Fruit fly (Drosophila melanogaster) whole organism, embryonic: ENCODE measurements around the gene Npc2f.

Experiments used
- Aef1 ChIP-seq: fragments of 200-800 bp; sonication (Bioruptor generic); IDR thresholded peaks from 3 replicates; pipeline ENCODE4 v1.3.6; 2022; ENCODE audit warnings: missing biosample characterization, missing genetic modification characterization
- Antp ChIP-seq: fragments of 200-800 bp; sonication (Bioruptor generic); optimal IDR thresholded peaks from 3 replicates; lab custom pipeline; 2016; ENCODE audit warnings: missing biosample characterization, missing genetic modification characterization
- Atf3 ChIP-seq: fragments of 200-800 bp; sonication (Bioruptor generic); optimal IDR thresholded peaks from 3 replicates; lab custom pipeline; 2016; ENCODE audit warnings: missing biosample characterization, missing genetic modification characterization
- B-H1 ChIP-seq: fragments of 200-800 bp; sonication (Bioruptor generic); IDR thresholded peaks from 3 replicates; pipeline ENCODE4 v1.3.6; 2022; ENCODE audit warnings: missing biosample characterization, missing genetic modification characterization
- Blimp-1 ChIP-seq: fragments of 200-800 bp; sonication (Bioruptor generic); optimal IDR thresholded peaks from 3 replicates; lab custom pipeline; 2018; ENCODE audit warnings: missing biosample characterization, missing genetic modification characterization, mild to moderate bottlenecking, moderate library complexity, missing genetic modification reagents
- BtbVII ChIP-seq: fragments of 200-800 bp; sonication (Bioruptor generic); optimal IDR thresholded peaks from 3 replicates; lab custom pipeline; 2017; ENCODE audit warnings: missing biosample characterization, mild to moderate bottlenecking, missing genetic modification characterization
- CG10431 ChIP-seq: fragments of 200-800 bp; sonication (Bioruptor generic); optimal IDR thresholded peaks from 3 replicates; lab custom pipeline; 2018; ENCODE audit warnings: missing biosample characterization, mild to moderate bottlenecking, missing genetic modification characterization
- CG13775 ChIP-seq: fragments of 200-800 bp; sonication (Bioruptor generic); optimal IDR thresholded peaks from 3 replicates; lab custom pipeline; 2017; ENCODE audit warnings: missing biosample characterization, mild to moderate bottlenecking, missing genetic modification characterization
- CG13894 ChIP-seq: fragments of 200-800 bp; sonication (Bioruptor generic); optimal IDR thresholded peaks from 3 replicates; lab custom pipeline; 2018; ENCODE audit warnings: missing biosample characterization, mild to moderate bottlenecking, missing genetic modification characterization, moderate library complexity
- CG1603 ChIP-seq: fragments of 200-800 bp; sonication (Bioruptor generic); optimal IDR thresholded peaks from 2 replicates; lab custom pipeline; 2019; ENCODE audit warnings: missing biosample characterization, mild to moderate bottlenecking, missing genetic modification characterization, moderate library complexity
- CG17328 ChIP-seq: fragments of 200-800 bp; sonication (Bioruptor generic); IDR thresholded peaks from 2 replicates; pipeline ENCODE4 v1.3.6; 2022; ENCODE audit warnings: missing biosample characterization, missing genetic modification characterization
- CG17361 ChIP-seq: fragments of 200-800 bp; sonication (Bioruptor generic); IDR thresholded peaks from 3 replicates; pipeline ENCODE4 v1.3.6; 2022; ENCODE audit warnings: missing biosample characterization, missing genetic modification characterization
- CG17802 ChIP-seq: fragments of 200-800 bp; sonication (Bioruptor generic); optimal IDR thresholded peaks from 2 replicates; lab custom pipeline; 2018; ENCODE audit warnings: missing biosample characterization, mild to moderate bottlenecking, missing genetic modification characterization, moderate library complexity
- CG2129 ChIP-seq: fragments of 200-800 bp; sonication (Bioruptor generic); IDR thresholded peaks from 2 replicates; pipeline ENCODE4 v1.3.6; 2022; ENCODE audit warnings: missing biosample characterization, missing genetic modification characterization; ENCODE audit not compliant: partially characterized antibody
- CG31224 ChIP-seq: fragments of 200-800 bp; sonication (Bioruptor generic); IDR thresholded peaks from 2 replicates; pipeline ENCODE4 v1.3.6; 2022; ENCODE audit warnings: missing biosample characterization, missing genetic modification characterization
- CG31441 ChIP-seq: fragments of 200-800 bp; sonication (Bioruptor generic); IDR thresholded peaks from 2 replicates; pipeline ENCODE4 v1.3.6; 2022; ENCODE audit warnings: missing biosample characterization, missing genetic modification characterization
- CG4730 ChIP-seq: fragments of 200-800 bp; sonication (Bioruptor generic); IDR thresholded peaks from 2 replicates; pipeline ENCODE4 v1.3.6; 2022; ENCODE audit warnings: missing biosample characterization, missing genetic modification characterization
- CG4820 ChIP-seq: fragments of 200-800 bp; sonication (Bioruptor generic); optimal IDR thresholded peaks from 3 replicates; lab custom pipeline; 2016; ENCODE audit warnings: missing biosample characterization, missing genetic modification characterization
- CG6813 ChIP-seq: fragments of 200-800 bp; sonication (Bioruptor generic); optimal IDR thresholded peaks from 2 replicates; lab custom pipeline; 2017; ENCODE audit warnings: missing biosample characterization, missing genetic modification characterization, mild to moderate bottlenecking, moderate library complexity, missing genetic modification reagents
- CG7556 ChIP-seq: fragments of 200-800 bp; sonication (Bioruptor generic); optimal IDR thresholded peaks from 2 replicates; lab custom pipeline; 2017; ENCODE audit warnings: missing biosample characterization, mild to moderate bottlenecking, missing genetic modification characterization
- CG7745 ChIP-seq: fragments of 200-800 bp; sonication (Bioruptor generic); optimal IDR thresholded peaks from 2 replicates; lab custom pipeline; 2018; ENCODE audit warnings: missing biosample characterization, mild to moderate bottlenecking, missing genetic modification characterization, moderate library complexity
- CG7786 ChIP-seq: fragments of 200-800 bp; sonication (Bioruptor generic); optimal IDR thresholded peaks from 2 replicates; lab custom pipeline; 2016; ENCODE audit warnings: missing biosample characterization, missing genetic modification characterization
- CG8765 ChIP-seq: fragments of 200-800 bp; sonication (Bioruptor generic); IDR thresholded peaks from 2 replicates; pipeline ENCODE4 v1.3.6; 2022; ENCODE audit warnings: missing biosample characterization, missing genetic modification characterization
- CG8924 ChIP-seq: fragments of 200-800 bp; optimal IDR thresholded peaks from 3 replicates; lab custom pipeline; 2019; ENCODE audit warnings: missing biosample characterization, mild to moderate bottlenecking, missing genetic modification characterization, moderate library complexity
- D ChIP-seq, 2 experiments: fragments of 200-800 bp in 1 of 2; fragments of >200 bp in 1 of 2; sonication (Bioruptor generic) in 1 of 2; optimal IDR thresholded peaks; 2 replicates in 1 of 2; 3 replicates in 1 of 2; lab custom pipeline; 2017; ENCODE audit warnings: mild to moderate bottlenecking in 1 of 2, missing biosample characterization in 1 of 2, missing genetic modification characterization in 1 of 2, missing genetic modification reagents in 1 of 2
- Dll ChIP-seq: fragments of 200-800 bp; sonication (Bioruptor generic); IDR thresholded peaks from 4 replicates; pipeline ENCODE4 v1.3.6; 2022; ENCODE audit warnings: missing biosample characterization, missing genetic modification characterization; ENCODE audit not compliant: partially characterized antibody
- Dp ChIP-seq: fragments of 200-800 bp; sonication (Bioruptor generic); optimal IDR thresholded peaks from 2 replicates; lab custom pipeline; 2018; ENCODE audit warnings: missing biosample characterization, mild to moderate bottlenecking, missing genetic modification characterization, moderate library complexity
- ERR ChIP-seq: fragments of 200-800 bp; sonication (Bioruptor generic); optimal IDR thresholded peaks from 2 replicates; lab custom pipeline; 2016; ENCODE audit warnings: missing biosample characterization, missing genetic modification characterization
- Gsc ChIP-seq: fragments of 200-800 bp; sonication (Bioruptor generic); IDR thresholded peaks from 2 replicates; pipeline ENCODE4 v1.3.6; 2022; ENCODE audit warnings: missing biosample characterization, missing genetic modification characterization
- Oli ChIP-seq: fragments of 200-800 bp; sonication (Bioruptor generic); optimal IDR thresholded peaks from 2 replicates; lab custom pipeline; 2018; ENCODE audit warnings: missing biosample characterization, mild to moderate bottlenecking, missing genetic modification characterization, moderate library complexity
- Opbp ChIP-seq: fragments of 200-800 bp; sonication (Bioruptor generic); IDR thresholded peaks from 3 replicates; pipeline ENCODE4 v1.3.6; 2022; ENCODE audit warnings: missing biosample characterization, missing genetic modification characterization; ENCODE audit not compliant: partially characterized antibody
- Sin3A ChIP-seq: fragments of >200 bp; optimal IDR thresholded peaks from 2 replicates; lab custom pipeline; 2018
- Six4 ChIP-seq: fragments of 200-800 bp; sonication (Bioruptor generic); optimal IDR thresholded peaks from 2 replicates; lab custom pipeline; 2016; ENCODE audit warnings: missing biosample characterization, missing genetic modification characterization
- Sox102F ChIP-seq: fragments of 200-800 bp; sonication (Bioruptor generic); optimal IDR thresholded peaks from 2 replicates; lab custom pipeline; 2018; ENCODE audit warnings: missing biosample characterization, mild to moderate bottlenecking, missing genetic modification characterization, moderate library complexity
- ab ChIP-seq: fragments of 200-800 bp; sonication (Bioruptor generic); optimal IDR thresholded peaks from 2 replicates; lab custom pipeline; 2016; ENCODE audit warnings: missing biosample characterization, missing genetic modification characterization
- ash1 ChIP-seq: fragments of 200-800 bp; sonication (Bioruptor generic); optimal IDR thresholded peaks from 2 replicates; lab custom pipeline; 2018; ENCODE audit warnings: missing biosample characterization, mild to moderate bottlenecking, missing genetic modification characterization
- ato ChIP-seq: fragments of 200-800 bp; sonication (Bioruptor generic); IDR thresholded peaks from 2 replicates; pipeline ENCODE4 v1.3.6; 2022; ENCODE audit warnings: missing biosample characterization, missing genetic modification characterization; ENCODE audit not compliant: partially characterized antibody
- ems ChIP-seq: fragments of 200-800 bp; sonication (Bioruptor generic); optimal IDR thresholded peaks from 3 replicates; lab custom pipeline; 2016; ENCODE audit warnings: missing biosample characterization, missing genetic modification characterization
- fd3F ChIP-seq: fragments of 200-800 bp; sonication (Bioruptor generic); optimal IDR thresholded peaks from 2 replicates; lab custom pipeline; 2018; ENCODE audit warnings: missing biosample characterization, mild to moderate bottlenecking, missing genetic modification characterization, moderate library complexity
- fu2 ChIP-seq: fragments of 200-800 bp; sonication (Bioruptor generic); optimal IDR thresholded peaks from 2 replicates; lab custom pipeline; 2016; ENCODE audit warnings: missing biosample characterization, missing genetic modification characterization
- ham ChIP-seq: fragments of 200-800 bp; sonication (Bioruptor generic); IDR thresholded peaks from 2 replicates; pipeline ENCODE4 v1.3.6; 2022; ENCODE audit warnings: missing biosample characterization, missing genetic modification characterization
- hb ChIP-seq: fragments of 200-800 bp; sonication (Bioruptor generic); IDR thresholded peaks from 3 replicates; pipeline ENCODE4 v1.3.6; 2022; ENCODE audit warnings: missing biosample characterization, missing genetic modification characterization; ENCODE audit not compliant: partially characterized antibody
- lov ChIP-seq, 2 experiments: fragments of 200-800 bp in 1 of 2; fragments of >200 bp in 1 of 2; sonication (Bioruptor generic) in 1 of 2; IDR thresholded peaks in 1 of 2; optimal IDR thresholded peaks in 1 of 2; 2 replicates in 1 of 2; 3 replicates in 1 of 2; pipeline versions ENCODE4 v1.3.6 to Lab custom; 2017 to 2022; ENCODE audit warnings: missing biosample characterization in 1 of 2, missing genetic modification characterization in 1 of 2
- oc ChIP-seq: fragments of 200-800 bp; sonication (Bioruptor generic); optimal IDR thresholded peaks from 2 replicates; lab custom pipeline; 2018; ENCODE audit warnings: missing biosample characterization, mild to moderate bottlenecking, missing genetic modification characterization, moderate library complexity
- row ChIP-seq: fragments of 200-800 bp; sonication (Bioruptor generic); IDR thresholded peaks from 3 replicates; pipeline ENCODE4 v1.3.6; 2022; ENCODE audit warnings: missing biosample characterization, missing genetic modification characterization
- sim ChIP-seq: fragments of 200-800 bp; sonication (Bioruptor generic); IDR thresholded peaks from 2 replicates; pipeline ENCODE4 v1.3.6; 2022; ENCODE audit warnings: missing biosample characterization, missing genetic modification characterization
- tna ChIP-seq: fragments of 200-800 bp; sonication (Bioruptor generic); IDR thresholded peaks from 2 replicates; pipeline ENCODE4 v1.3.6; 2022; ENCODE audit warnings: missing biosample characterization, missing genetic modification characterization; ENCODE audit not compliant: partially characterized antibody
- trh ChIP-seq: fragments of 200-800 bp; sonication (Bioruptor generic); optimal IDR thresholded peaks from 2 replicates; lab custom pipeline; 2016; ENCODE audit warnings: missing biosample characterization, missing genetic modification characterization
- wor ChIP-seq: fragments of 200-800 bp; sonication (Bioruptor generic); IDR thresholded peaks from 2 replicates; pipeline ENCODE4 v1.3.6; 2022; ENCODE audit warnings: missing biosample characterization, missing genetic modification characterization

Gene Npc2f

DNA sequence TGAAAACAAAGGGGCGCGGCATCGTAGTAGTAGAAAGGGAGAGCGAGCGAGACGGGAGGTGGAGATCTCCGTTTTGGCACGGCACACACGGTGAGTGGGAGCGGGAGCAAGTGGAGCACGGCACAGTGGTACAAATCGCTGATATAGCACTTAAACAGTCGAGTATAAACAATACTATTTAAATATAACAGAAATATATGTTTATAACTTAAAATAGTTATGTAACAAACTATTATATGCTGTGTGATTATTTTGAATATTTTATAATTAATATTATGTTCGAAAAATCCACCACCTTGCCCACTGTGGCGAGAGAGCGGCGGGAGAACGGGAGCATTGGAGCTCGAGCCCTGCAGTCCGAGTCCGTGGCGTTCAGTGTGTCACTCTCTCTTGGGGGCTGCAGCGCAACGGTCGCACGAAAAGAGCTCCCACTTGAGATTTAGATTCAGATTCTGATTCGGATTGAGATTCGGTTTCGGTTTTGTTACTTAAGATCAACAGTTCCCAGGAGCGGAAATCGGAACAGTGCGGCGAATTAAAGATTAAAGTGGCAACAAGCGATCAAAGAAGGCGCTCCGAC, 3.4 kb downstream of the Npc2f start, which contains the start of gene Kal1 (continued):
- no peak for TF ChIP-seq ato (GFP tag; lab: Robert Waterston, UW)
- TF ChIP-seq Sin3A (lab: Kevin White, UChicago) = no peak
- TF ChIP-seq trh (GFP tag; lab: Kevin White, UChicago) = peak; percentile 52
- TF ChIP-seq lov (optimal IDR thresholded peaks at IDR 0.05; lab: Kevin White, UChicago) = no peak
- peak; percentile 90 for TF ChIP-seq lov (GFP tag; IDR thresholded peaks at IDR 0.05; lab: Robert Waterston, UW)
- TF ChIP-seq ems (GFP tag; lab: Kevin White, UChicago) = peak; percentile 29
- TF ChIP-seq ab = no peak
- no peak for TF ChIP-seq Dp (GFP tag; lab: Kevin White, UChicago)
- TF ChIP-seq ham = no peak
- peak; percentile 65 for TF ChIP-seq CG17802 (tag; lab: Kevin White, UChicago)
- peak; percentile 96 for TF ChIP-seq CG31441 (GFP tag; lab: Robert Waterston, UW)
- TF ChIP-seq tna (GFP tag; lab: Robert Waterston, UW) = no peak
- TF ChIP-seq CG7786 (GFP tag; lab: Kevin White, UChicago) = no peak
- TF ChIP-seq Opbp (GFP tag; lab: Robert Waterston, UW) = no peak
- TF ChIP-seq CG8924 = peak; percentile 95
- TF ChIP-seq CG4820 (GFP tag; lab: Kevin White, UChicago) = peak; percentile 88
- TF ChIP-seq CG1603 (tag; lab: Kevin White, UChicago) = peak; percentile 88
- peak; percentile 96 for TF ChIP-seq Sox102F (GFP tag; lab: Kevin White, UChicago)
- 0 out of 4 replicates have a peak, but pooled peaks have one; percentile 44 for TF ChIP-seq Dll
- TF ChIP-seq CG8765 (GFP tag; lab: Robert Waterston, UW) = 0 out of 2 replicates have a peak, but pooled peaks have one; percentile 34
- TF ChIP-seq CG7745 (tag; lab: Kevin White, UChicago) = peak; percentile 32
- no peak for TF ChIP-seq CG13894 (tag; lab: Kevin White, UChicago)
- peak; percentile 87 for TF ChIP-seq CG10431 (GFP tag; lab: Kevin White, UChicago)
- TF ChIP-seq Atf3 = no peak
- peak; percentile 80 for TF ChIP-seq fd3F
- TF ChIP-seq Oli (tag; lab: Kevin White, UChicago) = peak; percentile 95
- TF ChIP-seq Gsc (GFP tag; lab: Robert Waterston, UW) = peak; percentile 69
- TF ChIP-seq CG17361 (GFP tag; lab: Robert Waterston, UW) = peak; percentile 90
- TF ChIP-seq wor (GFP tag; lab: Robert Waterston, UW) = peak; percentile 93
- peak; percentile 84 for TF ChIP-seq CG4730 (GFP tag; lab: Robert Waterston, UW)
- peak; percentile 82 for TF ChIP-seq Aef1 (GFP tag; lab: Robert Waterston, UW)
- no peak for TF ChIP-seq fu2 (GFP tag; lab: Kevin White, UChicago)
- peak; percentile 80 for TF ChIP-seq B-H1 (GFP tag; lab: Robert Waterston, UW)
- TF ChIP-seq Antp (GFP tag; lab: Kevin White, UChicago) = no peak
- TF ChIP-seq CG13775 (GFP tag; lab: Kevin White, UChicago) = peak; percentile 85
- peak; percentile 44 for TF ChIP-seq CG31224 (GFP tag; lab: Robert Waterston, UW)
- TF ChIP-seq oc = peak; percentile 96
- no peak for TF ChIP-seq ash1 (GFP tag; lab: Kevin White, UChicago)
- TF ChIP-seq CG17328 (GFP tag; lab: Robert Waterston, UW) = peak; percentile 95
- TF ChIP-seq CG7556 (GFP tag; lab: Kevin White, UChicago) = peak; percentile 94
- TF ChIP-seq row (GFP tag; lab: Robert Waterston, UW) = peak; percentile 97
- TF ChIP-seq ERR (GFP tag; lab: Kevin White, UChicago) = no peak
- TF ChIP-seq hb = no peak
- peak; percentile 90 for TF ChIP-seq BtbVII (GFP tag; lab: Kevin White, UChicago)
- TF ChIP-seq sim (GFP tag; lab: Robert Waterston, UW) = peak; percentile 95
- peak; percentile 91 for TF ChIP-seq CG6813 (GFP tag; lab: Kevin White, UChicago)
- no peak for TF ChIP-seq CG2129
- TF ChIP-seq Six4 = peak; percentile 91
- TF ChIP-seq Blimp-1 (GFP tag; lab: Kevin White, UChicago) = peak; percentile 96
- no peak for TF ChIP-seq D (optimal IDR thresholded peaks at IDR 0.05; lab: Kevin White, UChicago)
- peak; percentile 97 for TF ChIP-seq D (GFP tag; optimal IDR thresholded peaks at IDR 0.05; lab: Kevin White, UChicago)
